Worm (Caenorhabditis elegans) whole organism, late embryonic: ENCODE results near the gene fipr-6.

Source experiments
- K02D7.2 ChIP-seq: sonication (generic microtip); optimal IDR thresholded peaks from 2 replicates; lab custom pipeline; 2017; ENCODE audit warnings: mild to moderate bottlenecking, missing genetic modification characterization, missing compliant biosample characterization
- ama-1 ChIP-seq: fragments of 150-350 bp; optimal IDR thresholded peaks from 2 replicates; lab custom pipeline; 2014
- dmd-4 ChIP-seq: sonication (generic microtip); optimal IDR thresholded peaks from 2 replicates; lab custom pipeline; 2016; ENCODE audit warnings: borderline replicate concordance, missing genetic modification characterization, missing compliant biosample characterization
- dve-1 ChIP-seq: sonication (generic microtip); optimal IDR thresholded peaks from 2 replicates; lab custom pipeline; 2017; ENCODE audit warnings: antibody characterized with exemption, mild to moderate bottlenecking, missing genetic modification characterization, missing compliant biosample characterization
- fkh-10 ChIP-seq: fragments of 150-350 bp; optimal IDR thresholded peaks from 2 replicates; lab custom pipeline; 2014; ENCODE audit warnings: missing biosample characterization, missing genetic modification reagents, missing genetic modification characterization
- fkh-6 ChIP-seq: sonication (generic microtip); optimal IDR thresholded peaks from 2 replicates; lab custom pipeline; 2016; ENCODE audit warnings: missing genetic modification characterization, missing compliant biosample characterization
- madf-2 ChIP-seq: sonication (generic microtip); optimal IDR thresholded peaks from 2 replicates; lab custom pipeline; 2017; ENCODE audit warnings: missing genetic modification characterization, missing compliant biosample characterization
- pha-2 ChIP-seq: sonication (generic microtip); optimal IDR thresholded peaks from 2 replicates; lab custom pipeline; 2017; ENCODE audit warnings: mild to moderate bottlenecking, missing genetic modification characterization, missing compliant biosample characterization
- pha-4 ChIP-seq: fragments of 150-350 bp; optimal IDR thresholded peaks from 2 replicates; lab custom pipeline; 2018; ENCODE audit warnings: missing biosample characterization, missing genetic modification reagents, missing genetic modification characterization
- sox-2 ChIP-seq: fragments of 200-800 bp; sonication (Bioruptor generic); IDR thresholded peaks from 2 replicates; pipeline ENCODE4 v1.3.6; 2022; ENCODE audit warnings: missing genetic modification reagents, missing genetic modification characterization, missing compliant biosample characterization

DNA sequence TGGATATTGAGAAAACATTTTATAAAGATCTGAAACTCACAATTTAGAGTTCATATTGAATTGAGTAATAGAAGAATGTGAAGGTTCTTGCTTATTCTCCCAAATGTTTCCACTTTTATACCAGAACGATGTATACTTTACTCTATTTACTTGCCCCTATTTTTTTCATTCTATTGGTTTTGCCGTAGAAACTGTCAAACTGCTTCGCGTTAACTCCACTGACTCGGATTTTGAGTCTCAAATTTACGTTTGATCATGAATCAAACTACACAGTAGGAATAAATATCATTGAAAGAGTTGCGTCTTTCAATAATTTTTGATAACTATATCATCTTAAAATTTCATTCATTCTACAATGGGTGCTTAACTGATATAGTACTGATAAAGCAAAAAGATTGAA lies 8.8 kb downstream of the fipr-6 start, which contains the start of gene fipr-8:
- TF ChIP-seq ama-1, result no peak
- no peak for TF ChIP-seq madf-2 (tag; lab: Kevin White, UChicago)
- TF ChIP-seq fkh-6 (tag; lab: Kevin White, UChicago), result no peak
- TF ChIP-seq dmd-4 (tag; lab: Kevin White, UChicago), result no peak
- no peak for TF ChIP-seq pha-4
- TF ChIP-seq fkh-10, result no peak
- TF ChIP-seq dve-1 (tag; lab: Kevin White, UChicago), result no peak
- no peak for TF ChIP-seq K02D7.2
- no peak for TF ChIP-seq pha-2 (tag; lab: Kevin White, UChicago)
- TF ChIP-seq sox-2, result no peak
